Worm (Caenorhabditis elegans) whole organism, young adult: ENCODE results near the gene oac-54.
A peak's percentile ranks its signal among the peaks of the same experiment; 100 is the strongest.

Source experiments
- B0261.1 ChIP-seq: sonication (generic microtip); optimal IDR thresholded peaks from 2 replicates; lab custom pipeline; 2016; ENCODE audit warnings: mild to moderate bottlenecking, missing genetic modification characterization, moderate library complexity, missing compliant biosample characterization
- B0336.3 ChIP-seq: fragments of 200-800 bp; sonication (Bioruptor generic); IDR thresholded peaks from 2 replicates; pipeline ENCODE4 v1.3.6; 2022; ENCODE audit warnings: missing genetic modification characterization, missing compliant biosample characterization
- D2030.7 ChIP-seq: fragments of 200-800 bp; sonication (Bioruptor generic); IDR thresholded peaks from 2 replicates; pipeline ENCODE4 v1.3.6; 2022; ENCODE audit warnings: missing genetic modification reagents, missing genetic modification characterization, missing compliant biosample characterization
- F23B12.7 ChIP-seq: sonication (generic microtip); optimal IDR thresholded peaks from 2 replicates; lab custom pipeline; 2017; ENCODE audit warnings: missing genetic modification characterization, mild to moderate bottlenecking, missing compliant biosample characterization, antibody characterized with exemption, moderate library complexity; ENCODE audit not compliant: insufficient read depth
- F37B4.10 ChIP-seq: fragments of 200-800 bp; sonication (Bioruptor generic); IDR thresholded peaks from 2 replicates; pipeline ENCODE4 v1.3.6; 2022; ENCODE audit warnings: missing genetic modification characterization, missing compliant biosample characterization
- K11D2.4 ChIP-seq: fragments of 200-800 bp; sonication (Bioruptor generic); IDR thresholded peaks from 2 replicates; pipeline ENCODE4 v1.3.6; 2022; ENCODE audit warnings: missing genetic modification reagents, missing genetic modification characterization, missing compliant biosample characterization
- Y67H2A.10 ChIP-seq: fragments of 200-800 bp; sonication (Bioruptor generic); conservative IDR thresholded peaks from 2 replicates; pipeline ENCODE4 v1.3.6; 2022; ENCODE audit warnings: missing genetic modification reagents, missing genetic modification characterization, missing compliant biosample characterization
- Y79H2A.3 ChIP-seq: fragments of 200-800 bp; sonication (Bioruptor generic); conservative IDR thresholded peaks from 2 replicates; pipeline ENCODE4 v1.3.6; 2022; ENCODE audit warnings: missing genetic modification reagents, missing genetic modification characterization, missing compliant biosample characterization
- Y95B8A.8 ChIP-seq: fragments of 200-800 bp; sonication (Bioruptor generic); IDR thresholded peaks from 2 replicates; pipeline ENCODE4 v1.3.6; 2022; ENCODE audit warnings: missing genetic modification reagents, missing genetic modification characterization, missing compliant biosample characterization
- aptf-2 ChIP-seq: fragments of 200-800 bp; sonication (Bioruptor generic); conservative IDR thresholded peaks from 2 replicates; pipeline ENCODE4 v1.3.6; 2022; ENCODE audit warnings: missing genetic modification reagents, missing genetic modification characterization, missing compliant biosample characterization
- athp-1 ChIP-seq: sonication (generic microtip); optimal IDR thresholded peaks from 2 replicates; lab custom pipeline; 2017; ENCODE audit warnings: mild to moderate bottlenecking, missing genetic modification characterization, missing compliant biosample characterization
- bed-1 ChIP-seq: fragments of 200-800 bp; sonication (Bioruptor generic); IDR thresholded peaks from 2 replicates; pipeline ENCODE4 v1.3.6; 2022; ENCODE audit warnings: missing genetic modification reagents, missing genetic modification characterization, missing compliant biosample characterization
- bed-2 ChIP-seq: fragments of 200-800 bp; sonication (Bioruptor generic); IDR thresholded peaks from 2 replicates; pipeline ENCODE4 v1.3.6; 2022; ENCODE audit warnings: missing genetic modification reagents, missing genetic modification characterization, missing compliant biosample characterization
- ccch-3 ChIP-seq: fragments of 200-800 bp; sonication (Bioruptor generic); optimal IDR thresholded peaks from 2 replicates; lab custom pipeline; 2018; ENCODE audit warnings: mild to moderate bottlenecking, missing genetic modification characterization, missing compliant biosample characterization
- cebp-1 ChIP-seq, 2 experiments: fragments of 200-800 bp in 1 of 2; sonication (Bioruptor generic) in 1 of 2; sonication (generic microtip) in 1 of 2; IDR thresholded peaks in 1 of 2; optimal IDR thresholded peaks in 1 of 2; 2 replicates each; pipeline versions ENCODE4 v1.3.6 to Lab custom; 2017 to 2022; ENCODE audit warnings: missing compliant biosample characterization in 2 of 2, missing genetic modification characterization in 2 of 2, mild to moderate bottlenecking in 1 of 2, missing genetic modification reagents in 1 of 2, moderate library complexity in 1 of 2
- chd-7 ChIP-seq: sonication (generic microtip); optimal IDR thresholded peaks from 2 replicates; lab custom pipeline; 2016; ENCODE audit warnings: mild to moderate bottlenecking, missing genetic modification characterization, moderate library complexity, missing compliant biosample characterization
- die-1 ChIP-seq: sonication (generic microtip); optimal IDR thresholded peaks from 2 replicates; lab custom pipeline; 2016; ENCODE audit warnings: missing genotype, mild to moderate bottlenecking, missing genetic modification characterization, missing compliant biosample characterization
- dpff-1 ChIP-seq: sonication (generic microtip); optimal IDR thresholded peaks from 2 replicates; lab custom pipeline; 2017; ENCODE audit warnings: mild to moderate bottlenecking, missing genetic modification characterization, missing compliant biosample characterization
- hmg-1.2 ChIP-seq: fragments of 200-800 bp; sonication (Bioruptor generic); IDR thresholded peaks from 2 replicates; pipeline ENCODE4 v1.3.6; 2022; ENCODE audit warnings: missing genetic modification reagents, missing genetic modification characterization, missing compliant biosample characterization
- hmg-20 ChIP-seq: fragments of 200-800 bp; sonication (Bioruptor generic); IDR thresholded peaks from 2 replicates; pipeline ENCODE4 v1.3.6; 2022; ENCODE audit warnings: missing genetic modification reagents, missing genetic modification characterization, missing compliant biosample characterization
- hrde-1 ChIP-seq: sonication (generic microtip); optimal IDR thresholded peaks from 2 replicates; lab custom pipeline; 2016; ENCODE audit warnings: missing genetic modification characterization, mild to moderate bottlenecking, missing compliant biosample characterization, moderate library complexity, missing genotype, missing genetic modification reagents, borderline replicate concordance
- let-526 ChIP-seq: fragments of 200-800 bp; sonication (Bioruptor generic); IDR thresholded peaks from 2 replicates; pipeline ENCODE4 v1.3.6; 2022; ENCODE audit warnings: missing genetic modification reagents, missing genetic modification characterization, missing compliant biosample characterization
- lsl-1 ChIP-seq: fragments of 200-800 bp; sonication (Bioruptor generic); optimal IDR thresholded peaks from 2 replicates; lab custom pipeline; 2018; ENCODE audit warnings: mild to moderate bottlenecking, missing genetic modification characterization, moderate library complexity, missing compliant biosample characterization
- lsy-27 ChIP-seq: sonication (generic microtip); optimal IDR thresholded peaks from 2 replicates; lab custom pipeline; 2017; ENCODE audit warnings: missing genetic modification characterization, mild to moderate bottlenecking, missing compliant biosample characterization, antibody characterized with exemption, missing genotype, borderline replicate concordance; ENCODE audit not compliant: insufficient read depth
- madf-6 ChIP-seq: fragments of 200-800 bp; sonication (Bioruptor generic); IDR thresholded peaks from 2 replicates; pipeline ENCODE4 v1.3.6; 2022; ENCODE audit warnings: missing genetic modification reagents, missing genetic modification characterization, missing compliant biosample characterization
- madf-8 ChIP-seq: fragments of 200-800 bp; sonication (Bioruptor generic); conservative IDR thresholded peaks from 2 replicates; pipeline ENCODE4 v1.3.6; 2022; ENCODE audit warnings: missing genetic modification reagents, missing genetic modification characterization, missing compliant biosample characterization
- mel-28 ChIP-seq: sonication (generic microtip); optimal IDR thresholded peaks from 2 replicates; lab custom pipeline; 2016; ENCODE audit warnings: borderline replicate concordance, mild to moderate bottlenecking, missing genetic modification characterization, missing compliant biosample characterization
- nhr-179 ChIP-seq: sonication (generic microtip); optimal IDR thresholded peaks from 2 replicates; lab custom pipeline; 2016; ENCODE audit warnings: mild to moderate bottlenecking, missing genetic modification characterization, missing compliant biosample characterization
- nhr-80 ChIP-seq: sonication (generic microtip); optimal IDR thresholded peaks from 2 replicates; lab custom pipeline; 2016; ENCODE audit warnings: missing genetic modification characterization, missing compliant biosample characterization
- pbrm-1 ChIP-seq: fragments of 200-800 bp; sonication (Bioruptor generic); IDR thresholded peaks from 2 replicates; pipeline ENCODE4 v1.3.6; 2022; ENCODE audit warnings: missing genetic modification reagents, missing genetic modification characterization, missing compliant biosample characterization
- rcor-1 ChIP-seq: fragments of 200-800 bp; sonication (Bioruptor generic); IDR thresholded peaks from 2 replicates; pipeline ENCODE4 v1.3.6; 2022; ENCODE audit warnings: missing genetic modification reagents, missing genetic modification characterization, missing compliant biosample characterization
- repo-1 ChIP-seq: sonication (generic microtip); optimal IDR thresholded peaks from 2 replicates; lab custom pipeline; 2017; ENCODE audit warnings: mild to moderate bottlenecking, missing genetic modification characterization, missing compliant biosample characterization
- sea-2 ChIP-seq: fragments of 200-800 bp; sonication (Bioruptor generic); IDR thresholded peaks from 2 replicates; pipeline ENCODE4 v1.3.6; 2022; ENCODE audit warnings: missing genetic modification characterization, missing compliant biosample characterization
- snpc-1.3 ChIP-seq: sonication (generic microtip); optimal IDR thresholded peaks from 2 replicates; lab custom pipeline; 2017; ENCODE audit warnings: missing genetic modification characterization, mild to moderate bottlenecking, missing compliant biosample characterization, antibody characterized with exemption, moderate library complexity, missing genotype, missing genetic modification reagents; ENCODE audit not compliant: insufficient read depth
- sptf-2 ChIP-seq: fragments of 200-800 bp; sonication (Bioruptor generic); optimal IDR thresholded peaks from 2 replicates; lab custom pipeline; 2018; ENCODE audit warnings: mild to moderate bottlenecking, missing genetic modification characterization, missing compliant biosample characterization
- xnd-1 ChIP-seq: sonication (generic microtip); optimal IDR thresholded peaks from 2 replicates; lab custom pipeline; 2016; ENCODE audit warnings: missing genotype, missing genetic modification reagents, missing genetic modification characterization, missing compliant biosample characterization
- zfh-2 ChIP-seq: fragments of 200-800 bp; sonication (Bioruptor generic); conservative IDR thresholded peaks from 2 replicates; pipeline ENCODE4 v1.3.6; 2022; ENCODE audit warnings: missing genetic modification reagents, missing genetic modification characterization, missing compliant biosample characterization
- ztf-18 ChIP-seq: sonication (generic microtip); optimal IDR thresholded peaks from 2 replicates; lab custom pipeline; 2016; ENCODE audit warnings: missing genotype, mild to moderate bottlenecking, missing genetic modification characterization, missing compliant biosample characterization
- ztf-26 ChIP-seq: sonication (generic microtip); optimal IDR thresholded peaks from 2 replicates; lab custom pipeline; 2017; ENCODE audit warnings: missing genetic modification characterization, missing compliant biosample characterization
- ztf-28 ChIP-seq: fragments of 200-800 bp; sonication (Bioruptor generic); IDR thresholded peaks from 2 replicates; pipeline ENCODE4 v1.3.6; 2022; ENCODE audit warnings: missing genetic modification reagents, missing genetic modification characterization, missing compliant biosample characterization
- ztf-3 ChIP-seq: fragments of 200-800 bp; sonication (Bioruptor generic); optimal IDR thresholded peaks from 2 replicates; lab custom pipeline; 2018; ENCODE audit warnings: mild to moderate bottlenecking, missing genetic modification characterization, missing compliant biosample characterization

The oac-54 gene

ce11 chrII:9108905-9109551, 48.9 kb upstream of the oac-54 start, which contains the start of gene T24H10.4 (continued):
- peak; percentile 63 for TF ChIP-seq xnd-1 (tag; lab: Kevin White, UChicago)
- no peak for TF ChIP-seq sea-2 (GFP tag; lab: Robert Waterston, UW)
- no peak for TF ChIP-seq B0336.3 (GFP tag; lab: Robert Waterston, UW)
- TF ChIP-seq F37B4.10 (GFP tag; lab: Robert Waterston, UW) = no peak
- TF ChIP-seq ztf-28 = no peak
- no peak for TF ChIP-seq Y95B8A.8 (GFP tag; lab: Robert Waterston, UW)
- no peak for TF ChIP-seq dpff-1 (tag; lab: Kevin White, UChicago)
- TF ChIP-seq cebp-1 (GFP tag; IDR thresholded peaks at IDR 0.05; lab: Robert Waterston, UW) = no peak
- peak; percentile 43 for TF ChIP-seq cebp-1 (tag; optimal IDR thresholded peaks at IDR 0.05; lab: Kevin White, UChicago)
- 0 out of 2 replicates have a peak, but pooled peaks have one; percentile 8 for TF ChIP-seq D2030.7 (GFP tag; lab: Robert Waterston, UW)
- TF ChIP-seq snpc-1.3 (tag; lab: Kevin White, UChicago) = peak; percentile 15
- TF ChIP-seq mel-28 (tag; lab: Kevin White, UChicago) = no peak
- no peak for TF ChIP-seq athp-1 (tag; lab: Kevin White, UChicago)
- no peak for TF ChIP-seq hmg-1.2
- TF ChIP-seq aptf-2 (GFP tag; lab: Robert Waterston, UW) = no peak
- no peak for TF ChIP-seq ztf-26
- no peak for TF ChIP-seq bed-1 (GFP tag; lab: Robert Waterston, UW)
- TF ChIP-seq ztf-18 (tag; lab: Kevin White, UChicago) = no peak
- no peak for TF ChIP-seq die-1 (tag; lab: Kevin White, UChicago)
- TF ChIP-seq rcor-1 (GFP tag; lab: Robert Waterston, UW) = no peak; the same call in 1 of the 2 replicates
- no peak for TF ChIP-seq chd-7 (tag; lab: Kevin White, UChicago)
- TF ChIP-seq Y79H2A.3 (GFP tag; lab: Robert Waterston, UW) = no peak
- no peak for TF ChIP-seq nhr-179
- TF ChIP-seq bed-2 (GFP tag; lab: Robert Waterston, UW) = no peak
- TF ChIP-seq repo-1 = no peak
- no peak for TF ChIP-seq sptf-2 (GFP tag; lab: Kevin White, UChicago)
- peak; percentile 64 for TF ChIP-seq madf-8 (GFP tag; lab: Robert Waterston, UW)
- no peak for TF ChIP-seq pbrm-1 (GFP tag; lab: Robert Waterston, UW)
- TF ChIP-seq K11D2.4 = no peak
- peak; percentile 65 for TF ChIP-seq madf-6 (GFP tag; lab: Robert Waterston, UW)
- TF ChIP-seq zfh-2 (GFP tag; lab: Robert Waterston, UW) = 0 out of 2 replicates have a peak, but pooled peaks have one; percentile 45
- no peak for TF ChIP-seq nhr-80 (tag; lab: Kevin White, UChicago)
- TF ChIP-seq lsl-1 (GFP tag; lab: Kevin White, UChicago) = peak; percentile 77
- TF ChIP-seq hrde-1 (tag; lab: Kevin White, UChicago) = no peak
- TF ChIP-seq F23B12.7 = no peak
- no peak for TF ChIP-seq ztf-3 (GFP tag; lab: Kevin White, UChicago)
- no peak for TF ChIP-seq lsy-27 (tag; lab: Kevin White, UChicago)
- TF ChIP-seq Y67H2A.10 = no peak
- TF ChIP-seq let-526 (GFP tag; lab: Robert Waterston, UW) = no peak
- no peak for TF ChIP-seq ccch-3
- TF ChIP-seq hmg-20 (GFP tag; lab: Robert Waterston, UW) = no peak
- no peak for TF ChIP-seq B0261.1
